Worm (Caenorhabditis elegans) whole organism, early embryonic: ENCODE data around the gene Y79H2A.3.

Experiments used
- B0310.2 ChIP-seq: sonication (generic microtip); optimal IDR thresholded peaks from 2 replicates; lab custom pipeline; 2016; ENCODE audit warnings: mild to moderate bottlenecking, missing genetic modification characterization, missing compliant biosample characterization
- F13C5.2 ChIP-seq: sonication (generic microtip); optimal IDR thresholded peaks from 2 replicates; lab custom pipeline; 2017; ENCODE audit warnings: mild to moderate bottlenecking, missing genetic modification characterization, inconsistent platforms, missing compliant biosample characterization
- aly-1 ChIP-seq: sonication (generic microtip); optimal IDR thresholded peaks from 2 replicates; lab custom pipeline; 2016; ENCODE audit warnings: missing genetic modification characterization, missing compliant biosample characterization
- ama-1 ChIP-seq: fragments of 150-350 bp; optimal IDR thresholded peaks from 2 replicates; lab custom pipeline; 2014
- ceh-13 ChIP-seq: fragments of 200-800 bp; sonication (Bioruptor generic); optimal IDR thresholded peaks from 2 replicates; lab custom pipeline; 2018; ENCODE audit warnings: mild to moderate bottlenecking, missing genetic modification characterization, missing compliant biosample characterization
- ceh-36 ChIP-seq: sonication (generic microtip); optimal IDR thresholded peaks from 2 replicates; lab custom pipeline; 2016; ENCODE audit warnings: missing genetic modification characterization, inconsistent platforms, missing compliant biosample characterization
- ets-7 ChIP-seq: sonication (generic microtip); optimal IDR thresholded peaks from 2 replicates; lab custom pipeline; 2016; ENCODE audit warnings: missing genotype, missing genetic modification characterization, missing compliant biosample characterization
- flt-1 ChIP-seq: fragments of 200-800 bp; sonication (Bioruptor generic); IDR thresholded peaks from 2 replicates; pipeline ENCODE4 v1.3.6; 2022; ENCODE audit warnings: missing genetic modification characterization, missing compliant biosample characterization
- hmbx-1 ChIP-seq: sonication (generic microtip); optimal IDR thresholded peaks from 2 replicates; lab custom pipeline; 2016; ENCODE audit warnings: mild to moderate bottlenecking, missing genetic modification characterization, missing compliant biosample characterization
- hmg-4 ChIP-seq: fragments of 200-800 bp; sonication (Bioruptor generic); optimal IDR thresholded peaks from 2 replicates; lab custom pipeline; 2018; ENCODE audit warnings: mild to moderate bottlenecking, missing genetic modification characterization, missing compliant biosample characterization
- hnd-1 ChIP-seq: sonication (generic microtip); optimal IDR thresholded peaks from 2 replicates; lab custom pipeline; 2016; ENCODE audit warnings: missing genetic modification characterization, missing compliant biosample characterization
- pes-1 ChIP-seq: fragments of 200-800 bp; sonication (Bioruptor generic); IDR thresholded peaks from 2 replicates; pipeline ENCODE4 v1.3.6; 2022; ENCODE audit warnings: missing genetic modification reagents, missing genetic modification characterization, missing compliant biosample characterization
- scrt-1 ChIP-seq: fragments of 200-800 bp; sonication (Bioruptor generic); IDR thresholded peaks from 2 replicates; pipeline ENCODE4 v1.3.6; 2022; ENCODE audit warnings: missing genetic modification characterization, missing compliant biosample characterization
- sea-1 ChIP-seq: fragments of 200-800 bp; sonication (Bioruptor generic); conservative IDR thresholded peaks from 2 replicates; pipeline ENCODE4 v1.3.6; 2022; ENCODE audit warnings: missing genetic modification characterization, missing compliant biosample characterization
- tbx-11 ChIP-seq: fragments of 200-800 bp; sonication (Bioruptor generic); IDR thresholded peaks from 2 replicates; pipeline ENCODE4 v1.3.6; 2022; ENCODE audit warnings: missing genetic modification characterization, missing compliant biosample characterization
- tbx-37 ChIP-seq: fragments of 200-800 bp; sonication (Bioruptor generic); conservative IDR thresholded peaks from 2 replicates; pipeline ENCODE4 v1.3.6; 2022; ENCODE audit warnings: missing genetic modification reagents, missing genetic modification characterization, missing compliant biosample characterization
- tra-4 ChIP-seq: sonication (generic microtip); optimal IDR thresholded peaks from 2 replicates; lab custom pipeline; 2017; ENCODE audit warnings: missing genetic modification characterization, missing compliant biosample characterization

Y79H2A.3 gene

DNA sequence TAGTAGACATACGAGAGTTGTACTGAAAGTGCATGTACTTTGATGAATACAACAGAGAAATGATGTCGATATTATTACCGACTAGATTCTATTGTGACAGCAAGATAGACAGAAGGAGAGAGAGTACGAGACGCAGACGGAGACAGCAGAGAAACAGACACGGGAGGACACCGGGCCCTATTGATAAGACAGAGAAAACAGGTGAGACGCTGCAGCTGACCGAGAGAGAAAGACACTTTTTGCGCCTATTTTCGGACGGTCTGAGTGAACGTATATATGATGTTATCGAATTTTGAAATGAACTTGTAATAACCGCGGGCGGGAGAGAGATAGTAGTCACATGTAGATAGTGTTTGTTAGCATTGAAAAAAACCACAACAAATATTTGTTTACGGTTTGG is 48.8 kb downstream of the Y79H2A.3 start:
- TF ChIP-seq ceh-13 (GFP tag; lab: Kevin White, UChicago) (no peak), tbx-37 (GFP tag; lab: Robert Waterston, UW) (no peak), hmg-4 (GFP tag; lab: Kevin White, UChicago) (no peak), F13C5.2 (tag; lab: Kevin White, UChicago) (no peak), aly-1 (tag; lab: Kevin White, UChicago) (no peak), pes-1 (no peak), hnd-1 (tag; lab: Kevin White, UChicago) (no peak), B0310.2 (tag; lab: Kevin White, UChicago) (no peak), flt-1 (GFP tag; lab: Robert Waterston, UW) (no peak), hmbx-1 (no peak), ama-1 (lab: Kevin White, UChicago) (no peak), scrt-1 (GFP tag; lab: Robert Waterston, UW) (no peak), tra-4 (tag; lab: Kevin White, UChicago) (no peak), ceh-36 (no peak), tbx-11 (no peak), ets-7 (tag; lab: Kevin White, UChicago) (no peak), sea-1 (GFP tag; lab: Robert Waterston, UW) (no peak)

DNA sequence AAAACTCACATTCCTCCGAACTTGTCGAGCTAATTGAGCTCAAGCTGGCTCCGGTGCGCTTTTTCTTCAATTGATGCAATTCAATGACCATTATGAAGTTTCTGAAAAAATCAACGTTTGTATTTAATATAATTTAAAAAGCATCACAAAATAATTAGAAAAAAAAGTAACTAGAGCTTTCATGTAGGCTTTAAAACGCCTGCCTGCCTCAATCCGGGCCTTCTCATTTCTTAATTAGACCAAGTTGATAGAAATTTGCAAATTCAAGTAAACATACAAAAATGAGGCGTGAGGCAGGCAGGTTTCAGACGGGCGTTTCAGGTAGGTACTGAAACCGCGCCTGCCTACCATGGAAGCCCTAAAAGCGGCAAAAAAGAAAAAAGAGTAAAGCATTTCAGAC is 49.3 kb downstream of the Y79H2A.3 start, which contains the start of gene Y56A3A.33:
Y56A3A.33 (minus strand) TSS at position 101 of the 400 bp plus-strand sequence.
- TF ChIP-seq F13C5.2 (tag; lab: Kevin White, UChicago) (no peak), tbx-37 (GFP tag; lab: Robert Waterston, UW) (no peak)

ce11 chrIII:11999543-11999942 is 52.6 kb downstream of the Y79H2A.3 start:
- TF ChIP-seq tra-4 (tag; lab: Kevin White, UChicago) (no peak), hnd-1 (tag; lab: Kevin White, UChicago) (no peak), B0310.2 (tag; lab: Kevin White, UChicago) (no peak), sea-1 (GFP tag; lab: Robert Waterston, UW) (no peak), ama-1 (lab: Kevin White, UChicago) (no peak), aly-1 (tag; lab: Kevin White, UChicago) (no peak), ceh-36 (no peak), scrt-1 (GFP tag; lab: Robert Waterston, UW) (no peak), tbx-11 (no peak), flt-1 (GFP tag; lab: Robert Waterston, UW) (no peak)

DNA sequence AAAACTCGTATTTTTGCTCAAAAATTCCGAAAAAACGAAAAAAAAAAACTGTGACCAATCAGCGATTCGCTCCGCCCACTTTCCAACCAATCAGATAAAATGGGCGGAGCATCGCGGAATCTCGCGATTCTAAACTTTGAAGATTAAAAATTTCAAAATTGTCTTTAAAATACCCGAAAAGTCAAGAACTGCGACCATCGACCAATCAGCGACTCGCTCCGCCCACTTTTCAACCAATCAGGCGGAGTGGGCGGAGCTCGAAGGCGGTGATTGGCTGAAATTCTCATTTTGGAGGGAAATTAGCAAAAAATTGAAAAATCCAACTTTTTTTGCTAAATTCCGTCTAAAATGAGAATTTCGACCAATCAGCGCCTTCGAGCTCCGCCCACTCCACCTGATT is 56.3 kb downstream of the Y79H2A.3 start:
- TF ChIP-seq F13C5.2 (tag; lab: Kevin White, UChicago) (no peak), pes-1 (no peak), hmbx-1 (no peak), tbx-11 (no peak), ets-7 (tag; lab: Kevin White, UChicago) (no peak), tbx-37 (GFP tag; lab: Robert Waterston, UW) (no peak), hmg-4 (GFP tag; lab: Kevin White, UChicago) (no peak), flt-1 (GFP tag; lab: Robert Waterston, UW) (no peak), sea-1 (GFP tag; lab: Robert Waterston, UW) (no peak), ceh-36 (no peak), B0310.2 (tag; lab: Kevin White, UChicago) (no peak), tra-4 (tag; lab: Kevin White, UChicago) (no peak), aly-1 (tag; lab: Kevin White, UChicago) (no peak), ceh-13 (GFP tag; lab: Kevin White, UChicago) (no peak), hnd-1 (tag; lab: Kevin White, UChicago) (no peak), ama-1 (lab: Kevin White, UChicago) (no peak), scrt-1 (GFP tag; lab: Robert Waterston, UW) (no peak)

DNA sequence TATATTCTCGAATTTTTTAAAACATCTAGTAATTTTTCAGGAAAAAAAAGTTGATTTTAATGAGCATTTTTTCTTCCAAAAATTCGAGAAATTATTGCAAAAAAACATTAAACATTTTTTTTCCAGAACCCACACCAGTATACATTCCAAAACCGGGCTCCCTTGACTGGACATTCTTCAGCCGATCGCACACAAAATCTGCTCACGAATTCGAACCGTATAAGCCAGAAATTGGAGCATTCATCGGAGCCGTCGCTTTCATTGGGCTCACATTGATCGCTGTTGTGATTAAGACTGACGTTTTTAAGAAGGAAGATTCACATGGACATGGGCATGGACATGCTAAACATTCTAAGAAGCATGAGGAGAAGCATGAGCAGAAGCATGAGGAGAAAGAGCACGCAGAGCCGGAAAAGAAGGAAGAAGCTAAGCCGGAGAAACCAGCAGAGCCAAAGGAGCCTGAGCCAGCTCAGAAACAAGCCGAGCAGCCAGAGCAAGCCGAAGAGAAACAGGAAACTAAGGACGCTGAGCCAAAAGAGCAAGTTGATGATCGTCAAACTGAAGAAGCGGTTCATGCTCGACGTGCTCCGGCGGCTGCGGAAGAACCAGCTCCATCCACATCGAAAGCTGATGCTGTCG is 60.3 kb downstream of the Y79H2A.3 start:
- TF ChIP-seq pes-1 (no peak), tbx-37 (GFP tag; lab: Robert Waterston, UW) (no peak), aly-1 (tag; lab: Kevin White, UChicago) (no peak), hnd-1 (tag; lab: Kevin White, UChicago) (no peak), sea-1 (GFP tag; lab: Robert Waterston, UW) (no peak), ceh-13 (GFP tag; lab: Kevin White, UChicago) (no peak), tra-4 (tag; lab: Kevin White, UChicago) (no peak), ets-7 (tag; lab: Kevin White, UChicago) (no peak), tbx-11 (no peak)

- TF ChIP-seq tra-4 (tag; lab: Kevin White, UChicago) = no peak
- TF ChIP-seq F13C5.2 (tag; lab: Kevin White, UChicago) = no peak
- TF ChIP-seq aly-1 (tag; lab: Kevin White, UChicago) = no peak
- TF ChIP-seq ets-7 (tag; lab: Kevin White, UChicago) = no peak
- no peak for TF ChIP-seq tbx-11
- no peak for TF ChIP-seq ceh-13 (GFP tag; lab: Kevin White, UChicago)
- TF ChIP-seq ama-1 (lab: Kevin White, UChicago) = no peak
- TF ChIP-seq tbx-37 (GFP tag; lab: Robert Waterston, UW) = no peak
- no peak for TF ChIP-seq ceh-36
These were observed 62.3 kb downstream of the Y79H2A.3 start, which contains the start of gene wah-1 for ce11 chrIII:11989823-11990222. wah-1 (plus strand) TSS chrIII:11990167.

- TF ChIP-seq ama-1 (lab: Kevin White, UChicago) (no peak), B0310.2 (tag; lab: Kevin White, UChicago) (no peak), hnd-1 (tag; lab: Kevin White, UChicago) (no peak), pes-1 (no peak), tbx-37 (GFP tag; lab: Robert Waterston, UW) (no peak), hmg-4 (GFP tag; lab: Kevin White, UChicago) (no peak), aly-1 (tag; lab: Kevin White, UChicago) (no peak), tbx-11 (no peak), flt-1 (GFP tag; lab: Robert Waterston, UW) (no peak), F13C5.2 (tag; lab: Kevin White, UChicago) (no peak), tra-4 (tag; lab: Kevin White, UChicago) (no peak), ets-7 (tag; lab: Kevin White, UChicago) (no peak), ceh-36 (no peak), hmbx-1 (no peak), ceh-13 (GFP tag; lab: Kevin White, UChicago) (no peak), scrt-1 (GFP tag; lab: Robert Waterston, UW) (no peak), sea-1 (GFP tag; lab: Robert Waterston, UW) (no peak)
These were observed 67.0 kb downstream of the Y79H2A.3 start for ce11 chrIII:11985066-11985465.
